Worm (Caenorhabditis elegans) whole organism, late embryonic: ENCODE data around the gene C08B6.10.

ENCODE experiments used
- fkh-10 ChIP-seq: fragments of 150-350 bp; optimal IDR thresholded peaks from 2 replicates; lab custom pipeline; 2014; ENCODE audit warnings: missing biosample characterization, missing genetic modification reagents, missing genetic modification characterization
- madf-2 ChIP-seq: sonication (generic microtip); optimal IDR thresholded peaks from 2 replicates; lab custom pipeline; 2017; ENCODE audit warnings: missing genetic modification characterization, missing compliant biosample characterization
- nhr-11 ChIP-seq: fragments of 150-350 bp; optimal IDR thresholded peaks from 2 replicates; lab custom pipeline; 2014; ENCODE audit warnings: missing biosample characterization, missing genetic modification characterization

DNA sequence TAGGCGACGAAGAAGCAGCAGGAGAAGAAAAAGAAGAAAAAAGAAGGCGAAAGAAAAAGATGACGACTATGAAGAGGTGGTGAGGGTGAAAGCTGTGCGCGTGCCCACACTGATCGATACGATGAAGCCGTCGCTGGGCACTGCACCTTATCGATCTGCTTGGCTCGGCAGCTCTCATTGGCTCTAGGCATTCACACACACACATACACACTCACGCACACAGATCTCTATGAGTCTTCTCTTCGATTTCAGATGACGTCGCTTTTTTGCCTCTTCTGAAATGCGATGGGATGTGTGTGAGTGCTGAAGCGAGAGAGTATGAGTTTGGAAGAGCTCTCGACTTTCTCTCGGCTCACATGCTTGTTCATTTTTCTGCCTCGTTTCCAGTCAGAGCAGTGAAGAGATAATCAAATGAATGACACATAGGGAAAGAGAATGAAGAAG, 49.4 kb downstream of the C08B6.10 start:
- TF ChIP-seq nhr-11 (tag; lab: Kevin White, UChicago) (no peak), fkh-10 (no peak), madf-2 (tag; lab: Kevin White, UChicago) (no peak)
